Worm (Caenorhabditis elegans) whole organism, L2 larva: ENCODE results near the gene rsd-3.

Experiments
- C34F6.9 ChIP-seq: fragments of 150-350 bp; optimal IDR thresholded peaks from 2 replicates; lab custom pipeline; 2014; ENCODE audit warnings: missing biosample characterization, missing genetic modification characterization
- R02D3.7 ChIP-seq: fragments of 150-350 bp; optimal IDR thresholded peaks from 2 replicates; lab custom pipeline; 2014; ENCODE audit warnings: missing biosample characterization, missing genetic modification characterization
- Y55F3AM.14 ChIP-seq: fragments of 200-800 bp; sonication (Bioruptor generic); optimal IDR thresholded peaks from 2 replicates; lab custom pipeline; 2018; ENCODE audit warnings: mild to moderate bottlenecking, missing genetic modification characterization, missing compliant biosample characterization
- ZK546.5 ChIP-seq: sonication (generic microtip); optimal IDR thresholded peaks from 2 replicates; lab custom pipeline; 2017; ENCODE audit warnings: missing biosample characterization, missing genetic modification characterization
- alr-1 ChIP-seq: fragments of 150-350 bp; optimal IDR thresholded peaks from 2 replicates; lab custom pipeline; 2014; ENCODE audit warnings: missing biosample characterization, missing genetic modification characterization
- ama-1 ChIP-seq: fragments of 150-350 bp; optimal IDR thresholded peaks from 2 replicates; lab custom pipeline; 2018; ENCODE audit warnings: inconsistent platforms
- blmp-1 ChIP-seq: sonication (generic microtip); optimal IDR thresholded peaks from 2 replicates; lab custom pipeline; 2017; ENCODE audit warnings: missing genetic modification characterization, mild to moderate bottlenecking, missing compliant biosample characterization, antibody characterized with exemption, moderate library complexity; ENCODE audit not compliant: insufficient read depth
- ceh-16 ChIP-seq: fragments of 150-350 bp; optimal IDR thresholded peaks from 2 replicates; lab custom pipeline; 2014; ENCODE audit warnings: missing biosample characterization, missing genetic modification characterization
- ceh-82 ChIP-seq: fragments of 150-350 bp; optimal IDR thresholded peaks from 2 replicates; lab custom pipeline; 2014; ENCODE audit warnings: missing biosample characterization, missing genetic modification characterization
- crh-2 ChIP-seq: sonication (generic microtip); optimal IDR thresholded peaks from 2 replicates; lab custom pipeline; 2017; ENCODE audit warnings: missing biosample characterization, missing genetic modification characterization
- dmd-4 ChIP-seq: sonication (generic microtip); optimal IDR thresholded peaks from 2 replicates; lab custom pipeline; 2017; ENCODE audit warnings: missing biosample characterization, missing genetic modification characterization
- egl-27 ChIP-seq: sonication (generic microtip); optimal IDR thresholded peaks from 3 replicates; lab custom pipeline; 2017; ENCODE audit warnings: missing biosample characterization, missing genetic modification reagents, missing genetic modification characterization
- elt-1 ChIP-seq: fragments of 150-350 bp; optimal IDR thresholded peaks from 2 replicates; lab custom pipeline; 2014; ENCODE audit warnings: missing biosample characterization, missing genetic modification characterization
- elt-3 ChIP-seq: sonication (generic microtip); optimal IDR thresholded peaks from 2 replicates; lab custom pipeline; 2017; ENCODE audit warnings: missing biosample characterization, missing genetic modification characterization
- fos-1 ChIP-seq: fragments of 150-350 bp; optimal IDR thresholded peaks from 2 replicates; lab custom pipeline; 2014; ENCODE audit warnings: missing biosample characterization, missing genetic modification characterization
- gmeb-1 ChIP-seq: fragments of 150-350 bp; optimal IDR thresholded peaks from 2 replicates; lab custom pipeline; 2014; ENCODE audit warnings: missing biosample characterization, missing genetic modification characterization
- lin-11 ChIP-seq: fragments of 150-350 bp; sonication (generic microtip); optimal IDR thresholded peaks from 2 replicates; lab custom pipeline; 2014; ENCODE audit warnings: missing biosample characterization, missing genetic modification characterization, inconsistent platforms, mixed read lengths
- lin-39 ChIP-seq: fragments of 150-350 bp; optimal IDR thresholded peaks from 2 replicates; lab custom pipeline; 2014; ENCODE audit warnings: missing biosample characterization, missing genetic modification reagents, missing genetic modification characterization
- lsy-2 ChIP-seq, 2 experiments: fragments of 150-350 bp in 1 of 2; sonication (generic microtip) in 1 of 2; optimal IDR thresholded peaks; 2 replicates each; lab custom pipeline; 2014 to 2017; ENCODE audit warnings: missing biosample characterization in 2 of 2, missing genetic modification characterization in 2 of 2
- nhr-12 ChIP-seq: fragments of 150-350 bp; optimal IDR thresholded peaks from 2 replicates; lab custom pipeline; 2014; ENCODE audit warnings: missing biosample characterization, missing genetic modification characterization
- nhr-21 ChIP-seq: fragments of 150-350 bp; optimal IDR thresholded peaks from 2 replicates; lab custom pipeline; 2014; ENCODE audit warnings: missing biosample characterization, missing genetic modification characterization
- nhr-23 ChIP-seq: fragments of 150-350 bp; optimal IDR thresholded peaks from 2 replicates; lab custom pipeline; 2014; ENCODE audit warnings: missing biosample characterization, missing genetic modification reagents, missing genetic modification characterization
- nhr-237 ChIP-seq: fragments of 150-350 bp; optimal IDR thresholded peaks from 2 replicates; lab custom pipeline; 2014; ENCODE audit warnings: missing biosample characterization, missing genetic modification characterization
- nhr-25 ChIP-seq: fragments of 150-350 bp; sonication (generic microtip); optimal IDR thresholded peaks from 3 replicates; lab custom pipeline; 2014; ENCODE audit warnings: missing biosample characterization, missing genetic modification characterization
- nhr-6 ChIP-seq: fragments of 150-350 bp; optimal IDR thresholded peaks from 2 replicates; lab custom pipeline; 2014; ENCODE audit warnings: missing biosample characterization, missing genetic modification characterization
- peb-1 ChIP-seq: fragments of 150-350 bp; optimal IDR thresholded peaks from 2 replicates; lab custom pipeline; 2014; ENCODE audit warnings: missing biosample characterization, missing genetic modification characterization
- sem-4 ChIP-seq: fragments of 150-350 bp; optimal IDR thresholded peaks from 2 replicates; lab custom pipeline; 2014; ENCODE audit warnings: missing biosample characterization, missing genetic modification reagents, missing genetic modification characterization
- skn-1 ChIP-seq: sonication (generic microtip); optimal IDR thresholded peaks from 2 replicates; lab custom pipeline; 2017; ENCODE audit warnings: missing biosample characterization, missing genetic modification characterization
- sma-3 ChIP-seq: sonication (generic microtip); optimal IDR thresholded peaks from 2 replicates; lab custom pipeline; 2016; ENCODE audit warnings: missing genetic modification reagents, missing genetic modification characterization, missing compliant biosample characterization
- sma-9 ChIP-seq, 2 experiments: fragments of 150-350 bp in 1 of 2; sonication (generic microtip) in 1 of 2; optimal IDR thresholded peaks; 2 replicates each; lab custom pipeline; 2014 to 2016; ENCODE audit warnings: missing genetic modification characterization in 2 of 2, mild to moderate bottlenecking in 1 of 2, missing biosample characterization in 1 of 2, missing compliant biosample characterization in 1 of 2, missing genetic modification reagents in 1 of 2, moderate library complexity in 1 of 2
- snpc-4 ChIP-seq: fragments of 150-350 bp; optimal IDR thresholded peaks from 2 replicates; lab custom pipeline; 2014; ENCODE audit warnings: missing biosample characterization, missing genetic modification characterization
- unc-39 ChIP-seq: fragments of 150-350 bp; optimal IDR thresholded peaks from 2 replicates; lab custom pipeline; 2014; ENCODE audit warnings: missing biosample characterization, missing genetic modification characterization
- unc-55 ChIP-seq: fragments of 150-350 bp; sonication (generic microtip); optimal IDR thresholded peaks from 3 replicates; lab custom pipeline; 2014; ENCODE audit warnings: missing biosample characterization, missing genetic modification reagents, missing genetic modification characterization
- unc-62 ChIP-seq: fragments of 150-350 bp; optimal IDR thresholded peaks from 2 replicates; lab custom pipeline; 2014; ENCODE audit warnings: missing biosample characterization, missing genetic modification reagents, missing genetic modification characterization
- zag-1 ChIP-seq: fragments of 150-350 bp; optimal IDR thresholded peaks from 2 replicates; lab custom pipeline; 2014; ENCODE audit warnings: missing biosample characterization, missing genetic modification characterization
- ztf-1 ChIP-seq: fragments of 200-800 bp; sonication (Bioruptor generic); conservative IDR thresholded peaks from 2 replicates; pipeline ENCODE4 v1.3.6; 2022; ENCODE audit warnings: missing genetic modification characterization, missing compliant biosample characterization
- ztf-11 ChIP-seq: sonication (generic microtip); optimal IDR thresholded peaks from 2 replicates; lab custom pipeline; 2017; ENCODE audit warnings: missing biosample characterization, missing genetic modification characterization
- ztf-4 ChIP-seq: fragments of 150-350 bp; optimal IDR thresholded peaks from 2 replicates; lab custom pipeline; 2014; ENCODE audit warnings: missing biosample characterization, missing genetic modification characterization

rsd-3 gene

DNA sequence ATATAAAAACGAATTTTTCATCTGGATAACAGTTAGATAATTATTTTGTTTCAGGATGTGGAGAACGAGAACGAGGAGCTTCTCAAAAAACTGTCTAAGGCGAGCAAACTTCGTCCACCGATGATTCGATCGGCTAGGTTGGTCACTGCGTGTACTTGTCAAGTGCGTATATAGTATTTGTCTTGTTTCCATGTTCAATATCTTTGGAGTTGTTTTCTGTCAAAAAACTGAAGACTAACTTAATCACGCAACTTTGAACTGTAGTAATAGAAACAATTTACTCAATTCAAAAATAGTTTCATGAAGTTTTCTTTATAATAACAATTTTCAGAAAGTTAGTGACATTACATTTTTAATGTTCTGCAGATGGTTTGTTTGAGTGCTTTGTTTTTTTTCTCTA, 30.4 kb downstream of the rsd-3 start:
- no peak for TF ChIP-seq crh-2 (tag; lab: Kevin White, UChicago)
- no peak for TF ChIP-seq unc-62 (GFP tag; lab: Kevin White, UChicago)
- no peak for TF ChIP-seq lsy-2 (tag; optimal IDR thresholded peaks at IDR 0.05; lab: Kevin White, UChicago)
- TF ChIP-seq ceh-16 (tag; lab: Kevin White, UChicago), result no peak
- TF ChIP-seq nhr-12, result no peak
- TF ChIP-seq ZK546.5 (tag; lab: Kevin White, UChicago), result no peak
- no peak for TF ChIP-seq lin-39 (tag; lab: Kevin White, UChicago)
- no peak for TF ChIP-seq unc-39 (tag; lab: Kevin White, UChicago)
- TF ChIP-seq R02D3.7 (tag; lab: Kevin White, UChicago), result no peak
- TF ChIP-seq ztf-4, result no peak
- TF ChIP-seq nhr-6 (tag; lab: Kevin White, UChicago), result no peak
- no peak for TF ChIP-seq dmd-4 (tag; lab: Kevin White, UChicago)
- TF ChIP-seq lin-11 (tag; lab: Kevin White, UChicago), result no peak
- TF ChIP-seq fos-1 (tag; lab: Kevin White, UChicago), result no peak

DNA sequence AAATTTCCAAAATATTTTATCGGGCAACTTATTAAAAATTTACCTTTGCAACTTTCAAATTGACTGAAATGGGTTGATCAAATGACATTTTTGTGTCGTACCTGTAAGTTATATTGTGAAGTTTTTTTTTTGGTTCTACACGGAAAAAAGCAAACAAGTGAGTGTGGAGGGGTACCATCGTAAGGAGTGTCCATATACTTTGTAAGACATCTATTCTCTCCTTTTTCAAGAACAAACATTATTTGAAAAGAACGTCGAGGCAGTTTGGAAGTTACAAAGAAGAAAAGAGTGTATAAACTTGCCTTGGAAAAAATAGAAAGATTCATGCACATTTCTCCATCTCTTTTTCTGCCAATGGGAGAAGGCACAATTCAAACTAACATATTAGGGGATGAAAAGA, 39.1 kb downstream of the rsd-3 start, which contains the start of gene taf-7.1:
TSS of gene taf-7.1 (minus strand) at position 101 of the 400 bp plus-strand sequence.
- TF ChIP-seq nhr-21 (tag; lab: Kevin White, UChicago), result no peak
- TF ChIP-seq ceh-16 (tag; lab: Kevin White, UChicago), result no peak
- no peak for TF ChIP-seq nhr-23 (tag; lab: Kevin White, UChicago)
- TF ChIP-seq ama-1, result no peak
- no peak for TF ChIP-seq blmp-1 (tag; lab: Kevin White, UChicago)
- TF ChIP-seq elt-3 (tag; lab: Kevin White, UChicago), result no peak
- no peak for TF ChIP-seq ztf-11 (tag; lab: Kevin White, UChicago)
- no peak for TF ChIP-seq ceh-82 (tag; lab: Kevin White, UChicago)
- TF ChIP-seq egl-27 (tag; lab: Kevin White, UChicago), result no peak
- no peak for TF ChIP-seq skn-1 (tag; lab: Kevin White, UChicago)
- TF ChIP-seq sem-4, result no peak
- no peak for TF ChIP-seq nhr-237
- TF ChIP-seq C34F6.9, result no peak
- no peak for TF ChIP-seq alr-1
- no peak for TF ChIP-seq unc-39 (tag; lab: Kevin White, UChicago)
- no peak for TF ChIP-seq lin-11 (tag; lab: Kevin White, UChicago)

DNA sequence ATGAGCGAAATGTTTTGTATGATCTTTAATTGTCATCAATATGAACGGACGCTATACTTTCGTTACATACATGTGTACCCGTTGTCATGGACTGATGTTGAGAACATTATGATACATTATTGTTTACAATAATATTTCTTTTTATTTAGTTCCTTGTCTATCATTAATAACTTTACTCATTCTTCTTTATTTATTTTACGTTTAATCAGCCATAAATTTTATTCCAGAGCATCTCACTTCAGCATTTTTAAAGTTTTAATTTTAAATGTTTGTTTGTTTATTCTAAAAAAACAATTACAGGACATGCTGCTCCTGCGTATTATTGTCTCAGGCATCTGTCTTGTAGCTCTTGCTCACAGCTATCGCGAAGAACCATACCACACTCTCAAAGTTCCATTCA, 45.1 kb downstream of the rsd-3 start, which contains the start of gene F54F7.2:
TSS of gene F54F7.2 (plus strand) at position 301 of the 400 bp plus-strand sequence.
- TF ChIP-seq ztf-4 (no peak), snpc-4 (tag; lab: Kevin White, UChicago) (no peak), dmd-4 (tag; lab: Kevin White, UChicago) (no peak), zag-1 (tag; lab: Kevin White, UChicago) (no peak), ztf-1 (no peak), sma-3 (GFP tag; lab: Kevin White, UChicago) (no peak), lsy-2 (tag; optimal IDR thresholded peaks at IDR 0.05; lab: Kevin White, UChicago) (no peak), elt-1 (tag; lab: Kevin White, UChicago) (no peak), peb-1 (tag; lab: Kevin White, UChicago) (no peak), ztf-11 (tag; lab: Kevin White, UChicago) (no peak), ama-1 (no peak), blmp-1 (tag; lab: Kevin White, UChicago) (no peak), unc-55 (GFP tag; lab: Kevin White, UChicago) (no peak), sem-4 (no peak), lin-11 (tag; lab: Kevin White, UChicago) (no peak), R02D3.7 (tag; lab: Kevin White, UChicago) (no peak), nhr-6 (tag; lab: Kevin White, UChicago) (no peak), nhr-21 (tag; lab: Kevin White, UChicago) (no peak), elt-3 (tag; lab: Kevin White, UChicago) (no peak)

DNA sequence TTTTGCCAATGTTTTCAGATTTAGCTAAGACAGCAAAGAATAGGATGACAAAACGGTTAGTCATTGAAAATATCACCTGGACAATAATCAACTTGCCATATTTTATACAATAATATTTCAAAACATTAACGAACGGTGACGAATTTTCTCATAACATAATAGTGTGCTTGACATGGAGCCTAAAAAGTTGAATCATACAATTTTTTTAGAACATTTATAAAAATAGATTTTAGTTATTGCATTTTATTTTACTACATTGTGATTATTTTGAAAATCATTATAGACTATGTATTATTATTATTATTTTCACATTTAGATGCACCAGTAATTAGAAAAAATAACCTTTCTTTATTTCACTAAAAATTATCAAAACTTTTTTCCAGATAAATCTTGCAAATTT, 50.3 kb downstream of the rsd-3 start, which contains the start of gene F54F7.9:
TSS of gene F54F7.9 (minus strand) at position 101 of the 400 bp plus-strand sequence.
- TF ChIP-seq blmp-1 (tag; lab: Kevin White, UChicago) (no peak), ztf-4 (no peak), elt-3 (tag; lab: Kevin White, UChicago) (no peak), fos-1 (tag; lab: Kevin White, UChicago) (no peak), nhr-25 (tag; lab: Kevin White, UChicago) (no peak), nhr-12 (no peak), gmeb-1 (tag; lab: Kevin White, UChicago) (no peak), zag-1 (tag; lab: Kevin White, UChicago) (no peak), sma-9 (GFP tag; optimal IDR thresholded peaks at IDR 0.05; lab: Kevin White, UChicago) (no peak), sma-9 (tag; optimal IDR thresholded peaks at IDR 0.05; lab: Kevin White, UChicago) (no peak), Y55F3AM.14 (GFP tag; lab: Kevin White, UChicago) (no peak), nhr-237 (no peak), skn-1 (tag; lab: Kevin White, UChicago) (no peak), ceh-16 (tag; lab: Kevin White, UChicago) (no peak), lin-11 (tag; lab: Kevin White, UChicago) (no peak), ceh-82 (tag; lab: Kevin White, UChicago) (no peak)
